Worm (Caenorhabditis elegans) whole organism, L3 larva: Measurements from ENCODE around the gene ama-1.

Source experiments
- R02D3.7 ChIP-seq: fragments of 150-350 bp; optimal IDR thresholded peaks from 2 replicates; lab custom pipeline; 2014; ENCODE audit warnings: missing biosample characterization, missing genetic modification characterization
- aly-2 ChIP-seq: fragments of 150-350 bp; optimal IDR thresholded peaks from 2 replicates; lab custom pipeline; 2014; ENCODE audit warnings: missing biosample characterization, missing genetic modification characterization
- ama-1 ChIP-seq: fragments of 150-350 bp; optimal IDR thresholded peaks from 2 replicates; lab custom pipeline; 2018
- ceh-28 ChIP-seq: fragments of 150-350 bp; optimal IDR thresholded peaks from 2 replicates; lab custom pipeline; 2014; ENCODE audit warnings: missing biosample characterization, missing genetic modification reagents, missing genetic modification characterization
- ceh-9 ChIP-seq: sonication (generic microtip); optimal IDR thresholded peaks from 2 replicates; lab custom pipeline; 2018; ENCODE audit warnings: missing biosample characterization, missing genetic modification characterization
- daf-12 ChIP-seq: fragments of 150-350 bp; optimal IDR thresholded peaks from 2 replicates; lab custom pipeline; 2014; ENCODE audit warnings: missing biosample characterization, missing genetic modification reagents, missing genetic modification characterization
- egl-27 ChIP-seq: sonication (generic microtip); optimal IDR thresholded peaks from 4 replicates; lab custom pipeline; 2017; ENCODE audit warnings: missing biosample characterization, missing genetic modification reagents, missing genetic modification characterization
- egl-5 ChIP-seq: fragments of 150-350 bp; optimal IDR thresholded peaks from 2 replicates; lab custom pipeline; 2017; ENCODE audit warnings: missing biosample characterization, missing genetic modification reagents, missing genetic modification characterization, inconsistent platforms
- elt-2 ChIP-seq: sonication (generic microtip); optimal IDR thresholded peaks from 2 replicates; lab custom pipeline; 2016; ENCODE audit warnings: missing genetic modification reagents, mild to moderate bottlenecking, missing genetic modification characterization, missing compliant biosample characterization
- elt-3 ChIP-seq, 3 experiments: fragments of 150-350 bp in 1 of 3; sonication (generic microtip) in 2 of 3; optimal IDR thresholded peaks; 2 replicates in 2 of 3; 4 replicates in 1 of 3; lab custom pipeline; 2014 to 2017; ENCODE audit warnings: missing biosample characterization in 3 of 3, missing genetic modification characterization in 3 of 3
- eor-1 ChIP-seq, 2 experiments: fragments of 150-350 bp; optimal IDR thresholded peaks; 2 replicates each; lab custom pipeline; 2014 to 2018; ENCODE audit warnings: missing biosample characterization in 2 of 2, missing genetic modification characterization in 2 of 2
- fkh-10 ChIP-seq: sonication (generic microtip); optimal IDR thresholded peaks from 2 replicates; lab custom pipeline; 2017; ENCODE audit warnings: missing biosample characterization, missing genetic modification reagents, missing genetic modification characterization
- fkh-2 ChIP-seq: fragments of 150-350 bp; optimal IDR thresholded peaks from 2 replicates; lab custom pipeline; 2014; ENCODE audit warnings: missing biosample characterization, missing genetic modification reagents, missing genetic modification characterization
- fos-1 ChIP-seq: fragments of 150-350 bp; optimal IDR thresholded peaks from 2 replicates; lab custom pipeline; 2014; ENCODE audit warnings: missing biosample characterization, missing genetic modification characterization
- hmg-11 ChIP-seq: sonication (generic microtip); optimal IDR thresholded peaks from 2 replicates; lab custom pipeline; 2016; ENCODE audit warnings: missing genetic modification characterization, missing compliant biosample characterization
- jun-1 ChIP-seq: fragments of 150-350 bp; optimal IDR thresholded peaks from 2 replicates; lab custom pipeline; 2014; ENCODE audit warnings: missing biosample characterization, missing genetic modification reagents, missing genetic modification characterization
- lin-39 ChIP-seq: fragments of 150-350 bp; optimal IDR thresholded peaks from 2 replicates; lab custom pipeline; 2018; ENCODE audit warnings: missing biosample characterization, missing genetic modification reagents, missing genetic modification characterization
- nfya-1 ChIP-seq: sonication (generic microtip); optimal IDR thresholded peaks from 2 replicates; lab custom pipeline; 2017; ENCODE audit warnings: missing genetic modification characterization, mild to moderate bottlenecking, missing compliant biosample characterization, antibody characterized with exemption, moderate library complexity; ENCODE audit not compliant: insufficient read depth
- nhr-11 ChIP-seq: fragments of 150-350 bp; optimal IDR thresholded peaks from 2 replicates; lab custom pipeline; 2014; ENCODE audit warnings: missing biosample characterization, missing genetic modification characterization
- nhr-25 ChIP-seq: sonication (generic microtip); optimal IDR thresholded peaks from 2 replicates; lab custom pipeline; 2017; ENCODE audit warnings: missing biosample characterization, missing genetic modification characterization
- nhr-67 ChIP-seq: fragments of 150-350 bp; optimal IDR thresholded peaks from 2 replicates; lab custom pipeline; 2014; ENCODE audit warnings: missing biosample characterization, missing genetic modification characterization
- nhr-77 ChIP-seq: fragments of 150-350 bp; optimal IDR thresholded peaks from 2 replicates; lab custom pipeline; 2014; ENCODE audit warnings: missing biosample characterization, missing genetic modification characterization
- pha-4 ChIP-seq: fragments of 150-350 bp; optimal IDR thresholded peaks from 2 replicates; lab custom pipeline; 2014; ENCODE audit warnings: missing biosample characterization, missing genetic modification reagents, missing genetic modification characterization
- tbx-2 ChIP-seq: sonication (generic microtip); optimal IDR thresholded peaks from 2 replicates; lab custom pipeline; 2016; ENCODE audit warnings: mild to moderate bottlenecking, missing genetic modification characterization, missing compliant biosample characterization
- unc-62 ChIP-seq: fragments of 150-350 bp; sonication (generic microtip); optimal IDR thresholded peaks from 4 replicates; lab custom pipeline; 2014; ENCODE audit warnings: missing biosample characterization, missing genetic modification reagents, missing genetic modification characterization
- zag-1 ChIP-seq: fragments of 150-350 bp; optimal IDR thresholded peaks from 2 replicates; lab custom pipeline; 2014; ENCODE audit warnings: missing biosample characterization, missing genetic modification characterization

ama-1 gene

ce11 chrIV:4301202-4301601 lies 53.3 kb downstream of the ama-1 start, which contains the start of gene lgc-22:
lgc-22 (plus strand) TSS chrIV:4301306.
- TF ChIP-seq ceh-28 (tag; lab: Kevin White, UChicago) (no peak), nhr-67 (tag; lab: Kevin White, UChicago) (no peak), fkh-10 (no peak), pha-4 (tag; lab: Kevin White, UChicago) (no peak), fos-1 (tag; lab: Kevin White, UChicago) (no peak), elt-2 (tag; lab: Kevin White, UChicago) (no peak), daf-12 (tag; lab: Kevin White, UChicago) (no peak), elt-3 (tag; optimal IDR thresholded peaks at IDR 0.05; lab: Kevin White, UChicago) (no peak), jun-1 (tag; lab: Kevin White, UChicago) (no peak), nhr-11 (tag; lab: Kevin White, UChicago) (no peak)

DNA sequence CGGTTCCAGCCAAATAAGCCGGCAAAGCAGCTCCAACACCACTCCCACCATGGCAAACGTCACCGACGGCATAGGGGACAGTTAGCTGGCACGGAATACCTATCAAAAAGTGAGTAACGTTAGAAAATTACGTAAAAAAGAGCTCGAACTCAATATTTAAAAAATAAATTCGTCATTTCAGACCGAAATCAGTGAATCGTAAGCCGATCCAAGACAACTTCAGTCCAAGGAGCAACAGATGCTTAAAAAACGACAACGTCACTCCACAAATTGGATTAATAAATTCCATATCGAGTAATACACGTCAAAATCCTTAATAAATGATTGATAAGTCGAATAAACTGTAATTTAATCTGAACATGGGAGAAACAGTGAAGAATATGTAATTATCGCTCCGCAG lies 58.4 kb downstream of the ama-1 start:
- TF ChIP-seq pha-4 (tag; lab: Kevin White, UChicago): no peak
- no peak for TF ChIP-seq jun-1 (tag; lab: Kevin White, UChicago)
- no peak for TF ChIP-seq nhr-25
- TF ChIP-seq ceh-9 (tag; lab: Kevin White, UChicago): no peak
- TF ChIP-seq fkh-2 (tag; lab: Kevin White, UChicago): no peak
- TF ChIP-seq zag-1: no peak
- TF ChIP-seq unc-62 (GFP tag; lab: Kevin White, UChicago): no peak
- TF ChIP-seq daf-12 (tag; lab: Kevin White, UChicago): no peak
- no peak for TF ChIP-seq elt-3 (tag; optimal IDR thresholded peaks at IDR 0.05; lab: Kevin White, UChicago)
- no peak for TF ChIP-seq lin-39 (tag; lab: Kevin White, UChicago)
- TF ChIP-seq egl-27 (tag; lab: Kevin White, UChicago): no peak

DNA sequence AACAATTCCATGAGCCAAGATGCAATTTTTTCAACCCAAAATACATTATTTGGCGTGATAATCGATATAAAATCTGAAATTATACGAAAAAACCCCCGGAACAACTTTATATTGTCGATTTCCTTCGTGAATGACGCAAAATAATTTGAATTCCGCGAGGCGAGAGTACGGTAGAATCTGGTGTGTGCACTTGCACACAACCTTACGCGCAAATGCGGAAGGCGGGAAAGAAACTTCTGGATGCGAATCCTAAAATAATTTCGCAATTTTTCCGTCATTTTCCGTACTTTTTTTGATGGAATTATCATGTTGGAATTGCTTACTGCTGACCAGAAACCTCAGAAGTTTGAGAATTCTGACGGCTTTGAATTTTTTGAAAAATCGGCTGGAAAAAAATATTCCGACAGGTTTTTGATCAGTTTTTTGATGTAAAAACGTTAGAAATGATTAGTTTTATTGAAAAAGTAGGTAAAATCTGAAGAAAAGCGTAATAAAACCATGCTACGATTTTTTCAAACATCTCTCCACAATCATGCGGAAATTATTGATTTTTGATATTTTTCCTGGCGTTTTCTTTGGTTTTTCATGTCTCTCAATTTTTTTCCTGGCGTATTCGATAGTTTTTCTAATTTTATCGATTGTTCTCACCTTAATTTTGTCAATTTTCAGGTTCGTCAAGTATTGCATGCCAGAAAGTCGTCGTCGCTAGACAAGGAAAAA lies 59.5 kb downstream of the ama-1 start, which contains the start of gene set-9:
set-9 (plus strand) TSS at position 670 of the 720 bp plus-strand sequence.
- TF ChIP-seq fkh-10 (no peak), nhr-25 (no peak), aly-2 (tag; lab: Kevin White, UChicago) (no peak), nhr-77 (no peak), nhr-11 (tag; lab: Kevin White, UChicago) (no peak), ama-1 (lab: Kevin White, UChicago) (no peak), eor-1 (tag; optimal IDR thresholded peaks at IDR 0.05; lab: Kevin White, UChicago) (no peak), nfya-1 (no peak), egl-5 (tag; lab: Kevin White, UChicago) (no peak), jun-1 (tag; lab: Kevin White, UChicago) (no peak), elt-2 (tag; lab: Kevin White, UChicago) (no peak), hmg-11 (tag; lab: Kevin White, UChicago) (no peak), R02D3.7 (no peak), fkh-2 (tag; lab: Kevin White, UChicago) (no peak), tbx-2 (tag; lab: Kevin White, UChicago) (no peak), ceh-28 (tag; lab: Kevin White, UChicago) (no peak)
